Fruit fly (Drosophila melanogaster): Measurements from ENCODE around the gene CG7920.

Gene CG7920

dm6 chr3R:30036609-30037008, 21.5 kb upstream of the CG7920 start, which contains the start of gene ZIPIC:
ZIPIC (minus strand) TSS chr3R:30036870.
- TF ChIP-seq Sp1 (GFP tag; optimal IDR thresholded peaks at IDR 0.05) = no peak
- no peak for TF ChIP-seq CG9705 (GFP tag; optimal IDR thresholded peaks at IDR 0.05)
- no peak for TF ChIP-seq dl (GFP tag; optimal IDR thresholded peaks at IDR 0.05; ENCODE audit: insufficient read depth in 1 of 2, partially characterized antibody in 2 of 2)

- TF ChIP-seq Dfd (GFP tag; optimal IDR thresholded peaks at IDR 0.05) (no peak), woc (GFP tag; optimal IDR thresholded peaks at IDR 0.05) (no peak), jim (GFP tag; optimal IDR thresholded peaks at IDR 0.05) (no peak), Hr83 (GFP tag; optimal IDR thresholded peaks at IDR 0.05; ENCODE audit: poor library complexity, severe bottlenecking) (no peak), CG32264 (GFP tag; optimal IDR thresholded peaks at IDR 0.05) (no peak), sage (GFP tag; optimal IDR thresholded peaks at IDR 0.05) (no peak), br (GFP tag; optimal IDR thresholded peaks at IDR 0.05) (no peak)
Observed at dm6 chr3R:30032281-30032680, 17.2 kb upstream of the CG7920 start.

- TF ChIP-seq brk (GFP tag; optimal IDR thresholded peaks at IDR 0.05) (no peak), pan (optimal IDR thresholded peaks at IDR 0.05) (no peak), Abd-B (GFP tag; optimal IDR thresholded peaks at IDR 0.05) (no peak), sv (GFP tag; optimal IDR thresholded peaks at IDR 0.05) (no peak), h (GFP tag; optimal IDR thresholded peaks at IDR 0.05) (no peak), GATAd (GFP tag; optimal IDR thresholded peaks at IDR 0.05) (no peak), CG9705 (GFP tag; optimal IDR thresholded peaks at IDR 0.05) (no peak), jim (GFP tag; optimal IDR thresholded peaks at IDR 0.05) (no peak), Hnf4 (GFP tag; optimal IDR thresholded peaks at IDR 0.05) (no peak), tai (GFP tag; optimal IDR thresholded peaks at IDR 0.05) (no peak), dl (GFP tag; optimal IDR thresholded peaks at IDR 0.05; ENCODE audit: insufficient read depth in 1 of 2, partially characterized antibody in 2 of 2) (no peak), Mio (GFP tag; optimal IDR thresholded peaks at IDR 0.05) (no peak), Hr78 (GFP tag; optimal IDR thresholded peaks at IDR 0.05) (no peak), Rel (GFP tag; optimal IDR thresholded peaks at IDR 0.05) (no peak), Rel (tag; optimal IDR thresholded peaks at IDR 0.05) (no peak)
Observed at dm6 chr3R:30030061-30030460, 15.0 kb upstream of the CG7920 start.

- TF ChIP-seq fru (GFP tag; optimal IDR thresholded peaks at IDR 0.05) (no peak), CG32264 (GFP tag; optimal IDR thresholded peaks at IDR 0.05) (no peak), woc (GFP tag; optimal IDR thresholded peaks at IDR 0.05) (no peak), Hr83 (GFP tag; optimal IDR thresholded peaks at IDR 0.05; ENCODE audit: poor library complexity, severe bottlenecking) (no peak), dsf (GFP tag; optimal IDR thresholded peaks at IDR 0.05; ENCODE audit: borderline replicate concordance) (no peak), pan (optimal IDR thresholded peaks at IDR 0.05) (no peak), dl (GFP tag; optimal IDR thresholded peaks at IDR 0.05; ENCODE audit: insufficient read depth in 1 of 2, partially characterized antibody in 2 of 2) (no peak), Mio (GFP tag; optimal IDR thresholded peaks at IDR 0.05) (no peak), Sp1 (GFP tag; optimal IDR thresholded peaks at IDR 0.05) (no peak), CG9705 (GFP tag; optimal IDR thresholded peaks at IDR 0.05) (no peak), h (GFP tag; optimal IDR thresholded peaks at IDR 0.05) (no peak), sv (GFP tag; optimal IDR thresholded peaks at IDR 0.05) (no peak), Abd-B (GFP tag; optimal IDR thresholded peaks at IDR 0.05) (no peak), psq (GFP tag; optimal IDR thresholded peaks at IDR 0.05) (no peak), Rel (GFP tag; optimal IDR thresholded peaks at IDR 0.05) (no peak), Rel (tag; optimal IDR thresholded peaks at IDR 0.05) (no peak), Dfd (GFP tag; optimal IDR thresholded peaks at IDR 0.05) (no peak)
Observed at dm6 chr3R:30023445-30023844, 8.4 kb upstream of the CG7920 start.

dm6 chr3R:30022452-30023028, 7.5 kb upstream of the CG7920 start, which contains the start of the genes RpS28a and Axn:
RpS28a (minus strand) TSS chr3R:30022648.
Axn (plus strand) TSS chr3R:30022842.
- TF ChIP-seq Myc (optimal IDR thresholded peaks at IDR 0.05) (peak; percentile 72), brk (GFP tag; optimal IDR thresholded peaks at IDR 0.05) (no peak), Hr78 (GFP tag; optimal IDR thresholded peaks at IDR 0.05) (peak; percentile 23), CG9705 (GFP tag; optimal IDR thresholded peaks at IDR 0.05) (no peak), OdsH (GFP tag; optimal IDR thresholded peaks at IDR 0.05) (no peak)

Measured in whole organism, wandering third instar larva.